Fruit fly (Drosophila melanogaster): ENCODE results near the gene Hsp23.

Gene Hsp23

dm6 chr3L:9423757-9424527 is 42.3 kb downstream of the Hsp23 start:
- TF ChIP-seq exex (tag; optimal IDR thresholded peaks at IDR 0.05) (peak; percentile 61), sob (GFP tag; IDR thresholded peaks at IDR 0.05) (no peak), CG42726 (GFP tag; IDR thresholded peaks at IDR 0.05; ENCODE audit: partially characterized antibody) (no peak), CG2129 (GFP tag; IDR thresholded peaks at IDR 0.05; ENCODE audit: partially characterized antibody) (no peak), twi (tag; optimal IDR thresholded peaks at IDR 0.05) (no peak), Hmx (GFP tag; optimal IDR thresholded peaks at IDR 0.05) (no peak), CG14860 (GFP tag; IDR thresholded peaks at IDR 0.05; ENCODE audit: partially characterized antibody) (no peak), mam (GFP tag; optimal IDR thresholded peaks at IDR 0.05) (no peak), grn (GFP tag; optimal IDR thresholded peaks at IDR 0.05) (peak; percentile 85), sens-2 (GFP tag; IDR thresholded peaks at IDR 0.05) (no peak), MESR4 (GFP tag; optimal IDR thresholded peaks at IDR 0.05) (peak; percentile 38), CG11398 (GFP tag; optimal IDR thresholded peaks at IDR 0.05) (no peak), CG9727 (GFP tag; optimal IDR thresholded peaks at IDR 0.05) (no peak), CG12769 (tag; optimal IDR thresholded peaks at IDR 0.05) (peak; percentile 7), abd-A (tag; optimal IDR thresholded peaks at IDR 0.05) (peak; percentile 4), Med (GFP tag) (peak; percentile 69), CG3163 (GFP tag; optimal IDR thresholded peaks at IDR 0.05) (no peak), CG6791 (GFP tag; IDR thresholded peaks at IDR 0.05; ENCODE audit: partially characterized antibody) (no peak), Dbx (GFP tag; IDR thresholded peaks at IDR 0.05) (peak; percentile 9; the same call in 1 of the 3 replicates), CG3065 (GFP tag; optimal IDR thresholded peaks at IDR 0.05) (no peak), bcd (GFP tag; optimal IDR thresholded peaks at IDR 0.05) (no peak), CG8290 (GFP tag; optimal IDR thresholded peaks at IDR 0.05) (no peak), CG8290 (tag; optimal IDR thresholded peaks at IDR 0.05) (peak in 1 of 2 experiments; percentile 26), disco-r (GFP tag; optimal IDR thresholded peaks at IDR 0.05) (no peak), CG34376 (GFP tag; optimal IDR thresholded peaks at IDR 0.05) (peak; percentile 57), Sry-β (GFP tag; optimal IDR thresholded peaks at IDR 0.05) (no peak), maf-S (GFP tag; optimal IDR thresholded peaks at IDR 0.05) (no peak), Ets65A (GFP tag) (peak; percentile 66), Ssrp (tag; optimal IDR thresholded peaks at IDR 0.05) (no peak), Ets97D (GFP tag; optimal IDR thresholded peaks at IDR 0.05) (no peak), CG2116 (GFP tag; optimal IDR thresholded peaks at IDR 0.05) (no peak), CG1792 (GFP tag; optimal IDR thresholded peaks at IDR 0.05) (no peak), grau (tag; optimal IDR thresholded peaks at IDR 0.05) (no peak), dpn (GFP tag; optimal IDR thresholded peaks at IDR 0.05) (no peak), crp (GFP tag; optimal IDR thresholded peaks at IDR 0.05) (peak in 1 of 2 experiments; percentile 53), CG15601 (tag; optimal IDR thresholded peaks at IDR 0.05) (no peak), Bdp1 (GFP tag; optimal IDR thresholded peaks at IDR 0.05) (no peak), Pdp1 (GFP tag; optimal IDR thresholded peaks at IDR 0.05) (peak in 1 of 2 experiments; percentile 99), CG9437 (GFP tag; optimal IDR thresholded peaks at IDR 0.05) (peak; percentile 98), sna (GFP tag; IDR thresholded peaks at IDR 0.05; ENCODE audit: partially characterized antibody) (peak; percentile 12; the same call in 1 of the 2 replicates), zf30C (GFP tag; optimal IDR thresholded peaks at IDR 0.05) (peak; percentile 38), CG13424 (tag; optimal IDR thresholded peaks at IDR 0.05) (no peak), CG13287 (GFP tag; IDR thresholded peaks at IDR 0.05; ENCODE audit: partially characterized antibody) (0 out of 2 replicates have a peak, but pooled peaks have one; percentile 5), Awh (GFP tag; IDR thresholded peaks at IDR 0.05) (no peak), CG10543 (GFP tag; optimal IDR thresholded peaks at IDR 0.05) (peak; percentile 35), Hr51 (GFP tag; optimal IDR thresholded peaks at IDR 0.05) (peak in 1 of 2 experiments; percentile 0), pzg (GFP tag; optimal IDR thresholded peaks at IDR 0.05) (peak; percentile 4), CG17568 (GFP tag; optimal IDR thresholded peaks at IDR 0.05) (no peak)

Measured in whole organism, embryonic.